Fruit fly (Drosophila melanogaster): ENCODE data around the gene Vps16A.

DNA sequence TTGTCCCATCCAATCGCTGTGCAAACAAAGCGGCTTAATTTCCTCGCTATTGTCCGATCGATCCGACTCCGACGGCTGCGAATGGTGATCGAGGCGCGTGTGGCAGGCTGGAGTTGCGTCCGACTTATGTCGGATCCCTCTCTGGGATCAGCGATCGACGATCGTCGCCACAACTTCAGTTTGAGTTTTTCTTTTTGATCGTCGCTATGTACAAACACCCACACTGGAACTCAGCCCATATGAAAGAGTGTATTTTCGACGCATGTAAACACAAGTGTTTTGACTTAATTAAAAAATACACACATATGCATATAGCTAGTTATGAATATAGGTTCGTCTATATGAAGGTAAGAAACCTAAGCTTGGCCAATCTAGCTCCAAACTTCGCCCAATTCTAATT lies 2.8 kb upstream of the Vps16A start, which contains the start of gene sage:
- no peak for TF ChIP-seq Mio (GFP tag; optimal IDR thresholded peaks at IDR 0.05)
- TF ChIP-seq HLH106 (tag; optimal IDR thresholded peaks at IDR 0.05): no peak
- TF ChIP-seq Hr78 (GFP tag; optimal IDR thresholded peaks at IDR 0.05): no peak
- no peak for TF ChIP-seq usp (GFP tag; optimal IDR thresholded peaks at IDR 0.05)
- no peak for TF ChIP-seq foxo (GFP tag; optimal IDR thresholded peaks at IDR 0.05)
- no peak for TF ChIP-seq psq (GFP tag; optimal IDR thresholded peaks at IDR 0.05)
- no peak for TF ChIP-seq Abd-B (GFP tag; optimal IDR thresholded peaks at IDR 0.05)
- no peak for TF ChIP-seq woc (GFP tag; optimal IDR thresholded peaks at IDR 0.05)
- TF ChIP-seq fru (GFP tag; optimal IDR thresholded peaks at IDR 0.05): no peak
- TF ChIP-seq h (GFP tag; optimal IDR thresholded peaks at IDR 0.05): no peak

Measured in whole organism, wandering third instar larva.